Worm (Caenorhabditis elegans) whole organism, L2 larva: ENCODE measurements around the gene sdz-1.

Experiments
- ceh-82 ChIP-seq: fragments of 150-350 bp; optimal IDR thresholded peaks from 2 replicates; lab custom pipeline; 2014; ENCODE audit warnings: missing biosample characterization, missing genetic modification characterization
- nhr-25 ChIP-seq: fragments of 150-350 bp; sonication (generic microtip); optimal IDR thresholded peaks from 3 replicates; lab custom pipeline; 2014; ENCODE audit warnings: missing biosample characterization, missing genetic modification characterization

- TF ChIP-seq ceh-82 (tag; lab: Kevin White, UChicago) = no peak
- no peak for TF ChIP-seq nhr-25
These were observed 39.6 kb upstream of the sdz-1 start for ce11 chrIII:8739786-8740185.
